Fruit fly (Drosophila melanogaster): Measurements from ENCODE around the gene HINT1.

DNA sequence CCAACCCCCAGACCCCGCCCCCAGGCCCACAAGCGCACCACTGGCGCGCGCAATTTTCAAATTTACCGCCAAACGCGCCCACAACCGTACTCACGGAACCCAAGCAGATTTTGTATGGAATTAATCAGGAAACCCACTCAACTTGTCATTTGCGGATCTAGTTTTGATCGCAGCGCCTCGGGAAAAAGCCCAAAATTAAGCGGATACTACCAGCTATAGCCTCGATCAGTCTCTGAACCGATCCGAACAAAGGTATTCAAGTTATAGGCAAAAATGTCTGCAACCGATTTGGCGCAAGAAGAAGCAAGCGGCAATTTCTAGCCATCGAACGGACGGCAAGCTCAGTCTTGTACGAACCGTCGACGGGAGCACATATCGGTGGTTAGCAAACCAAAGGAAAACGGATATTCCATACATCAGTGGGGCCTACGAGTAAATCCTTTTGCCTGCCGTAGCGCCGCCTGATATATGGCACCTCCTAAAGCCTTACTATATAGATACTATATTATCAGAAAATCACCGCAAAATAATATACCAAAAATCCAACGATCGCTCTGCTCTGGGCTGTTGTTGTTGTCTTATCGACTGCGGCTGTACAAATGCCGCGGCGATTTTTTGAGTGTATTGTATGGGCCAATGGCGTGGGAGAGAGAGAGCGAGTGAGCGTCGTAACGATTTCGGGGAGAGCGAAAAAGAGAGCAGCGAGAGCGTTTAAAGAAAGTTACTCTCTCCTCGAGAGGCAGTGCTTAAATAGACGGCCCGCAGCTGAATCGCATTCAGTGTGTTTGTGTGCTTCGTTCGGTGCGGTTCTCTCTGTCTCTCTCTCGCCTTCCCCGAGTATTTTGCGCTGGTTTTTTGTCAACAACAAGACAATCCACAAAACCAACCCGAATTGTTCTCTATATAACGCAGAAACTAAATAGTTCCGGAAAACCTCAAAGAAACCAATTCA, 17.2 kb upstream of the HINT1 start, which contains the start of gene Pgk:
- TF ChIP-seq CG8478 (optimal IDR thresholded peaks at IDR 0.05), result no peak
- TF ChIP-seq usp (GFP tag; optimal IDR thresholded peaks at IDR 0.05), result no peak
- peak; percentile 100 for TF ChIP-seq Dll (optimal IDR thresholded peaks at IDR 0.05)
